Fruit fly (Drosophila melanogaster): ENCODE measurements around the gene skd.

The skd gene

dm6 chr3L:21060189-21061070 is 33.2 kb upstream of the skd start (continued):
- TF ChIP-seq TFAM (GFP tag; optimal IDR thresholded peaks at IDR 0.05) (no peak), Sox102F (GFP tag; optimal IDR thresholded peaks at IDR 0.05) (peak; percentile 55), CG14860 (GFP tag; IDR thresholded peaks at IDR 0.05; ENCODE audit: partially characterized antibody) (no peak), CG15073 (GFP tag; optimal IDR thresholded peaks at IDR 0.05) (no peak), ac (GFP tag; optimal IDR thresholded peaks at IDR 0.05) (no peak), CG11093 (GFP tag; IDR thresholded peaks at IDR 0.05) (no peak), unpg (GFP tag; optimal IDR thresholded peaks at IDR 0.05) (peak; percentile 16), CHES-1-like (GFP tag; optimal IDR thresholded peaks at IDR 0.05) (no peak), sqz (GFP tag; optimal IDR thresholded peaks at IDR 0.05) (no peak), stwl (tag; optimal IDR thresholded peaks at IDR 0.05) (no peak), ci (GFP tag; IDR thresholded peaks at IDR 0.05) (0 out of 3 replicates have a peak, but pooled peaks have one; percentile 7), nerfin-1 (tag; optimal IDR thresholded peaks at IDR 0.05) (no peak), sens-2 (GFP tag; IDR thresholded peaks at IDR 0.05) (no peak), Fer3 (tag; optimal IDR thresholded peaks at IDR 0.05) (no peak), Ravus (GFP tag; IDR thresholded peaks at IDR 0.05) (no peak), Xrp1 (GFP tag; IDR thresholded peaks at IDR 0.05) (no peak), scrt (GFP tag; optimal IDR thresholded peaks at IDR 0.05) (peak; percentile 2), CG2129 (GFP tag; IDR thresholded peaks at IDR 0.05; ENCODE audit: partially characterized antibody) (no peak), aop (GFP tag; IDR thresholded peaks at IDR 0.05) (peak; percentile 54; the same call in 1 of the 2 replicates), CG14014 (GFP tag; IDR thresholded peaks at IDR 0.05) (0 out of 2 replicates have a peak, but pooled peaks have one; percentile 17), zf30C (GFP tag; optimal IDR thresholded peaks at IDR 0.05) (no peak), Dad (GFP tag; optimal IDR thresholded peaks at IDR 0.05) (no peak), az2 (GFP tag; optimal IDR thresholded peaks at IDR 0.05) (no peak), CG7987 (GFP tag; optimal IDR thresholded peaks at IDR 0.05) (no peak), Ssrp (tag; optimal IDR thresholded peaks at IDR 0.05) (peak; percentile 12), HLH4C (GFP tag; IDR thresholded peaks at IDR 0.05; ENCODE audit: partially characterized antibody) (no peak), CG11695 (GFP tag; IDR thresholded peaks at IDR 0.05) (0 out of 3 replicates have a peak, but pooled peaks have one; percentile 7), CG6765 (GFP tag; optimal IDR thresholded peaks at IDR 0.05) (no peak), da (GFP tag; optimal IDR thresholded peaks at IDR 0.05) (no peak), lab (GFP tag; optimal IDR thresholded peaks at IDR 0.05) (peak; percentile 14), D19A (tag; optimal IDR thresholded peaks at IDR 0.05) (peak; percentile 26), mam (GFP tag; optimal IDR thresholded peaks at IDR 0.05) (no peak), CG2120 (GFP tag; optimal IDR thresholded peaks at IDR 0.05) (peak; percentile 17), tx (GFP tag; optimal IDR thresholded peaks at IDR 0.05) (no peak), CG15269 (tag; optimal IDR thresholded peaks at IDR 0.05) (no peak), CG13424 (tag; optimal IDR thresholded peaks at IDR 0.05) (peak; percentile 11), CG16779 (GFP tag; IDR thresholded peaks at IDR 0.05) (0 out of 2 replicates have a peak, but pooled peaks have one; percentile 13), mld (GFP tag; IDR thresholded peaks at IDR 0.05; ENCODE audit: partially characterized antibody) (no peak), Usf (GFP tag; optimal IDR thresholded peaks at IDR 0.05) (no peak), Hand (GFP tag; optimal IDR thresholded peaks at IDR 0.05) (no peak), CG3847 (GFP tag; IDR thresholded peaks at IDR 0.05) (no peak), bsh (GFP tag; optimal IDR thresholded peaks at IDR 0.05) (peak in 1 of 2 experiments; percentile 45), danr (GFP tag; IDR thresholded peaks at IDR 0.05) (no peak), unc-4 (GFP tag; IDR thresholded peaks at IDR 0.05; ENCODE audit: partially characterized antibody) (no peak), Hmr (GFP tag; optimal IDR thresholded peaks at IDR 0.05) (no peak), fd102C (GFP tag; optimal IDR thresholded peaks at IDR 0.05) (no peak), CG7357 (GFP tag; IDR thresholded peaks at IDR 0.05) (no peak), CG17186 (GFP tag; optimal IDR thresholded peaks at IDR 0.05) (no peak)
